Worm (Caenorhabditis elegans): Measurements from ENCODE around the gene tes-1.

tes-1 gene

ce11 chrIV:7451345-7451744, at the start of gene tes-1:
TSS of gene tes-1 (minus strand) at chrIV:7451445.
- TF ChIP-seq aptf-2 (GFP tag; conservative IDR thresholded peaks at IDR 0.05), result no peak
- no peak for TF ChIP-seq lin-35 (GFP tag; optimal IDR thresholded peaks at IDR 0.05)
- TF ChIP-seq lin-40 (tag; optimal IDR thresholded peaks at IDR 0.05), result no peak
- TF ChIP-seq Y67H2A.10 (GFP tag; conservative IDR thresholded peaks at IDR 0.05), result no peak
- TF ChIP-seq attf-6 (GFP tag; IDR thresholded peaks at IDR 0.05), result no peak
- no peak for TF ChIP-seq athp-1 (tag; optimal IDR thresholded peaks at IDR 0.05)
- no peak for TF ChIP-seq fkh-3 (tag; optimal IDR thresholded peaks at IDR 0.05)
- no peak for TF ChIP-seq cebp-1 (GFP tag; IDR thresholded peaks at IDR 0.05)
- TF ChIP-seq cebp-1 (tag; optimal IDR thresholded peaks at IDR 0.05), result no peak
- no peak for TF ChIP-seq D2030.7 (GFP tag; IDR thresholded peaks at IDR 0.05)
- TF ChIP-seq bed-1 (GFP tag; IDR thresholded peaks at IDR 0.05), result no peak
- no peak for TF ChIP-seq nhr-27 (tag; optimal IDR thresholded peaks at IDR 0.05)
- TF ChIP-seq B0336.3 (GFP tag; IDR thresholded peaks at IDR 0.05), result no peak
- TF ChIP-seq hmg-1.2 (GFP tag; IDR thresholded peaks at IDR 0.05), result no peak
- TF ChIP-seq aptf-3 (GFP tag; IDR thresholded peaks at IDR 0.05), result no peak
- no peak for TF ChIP-seq F10E7.11 (tag; optimal IDR thresholded peaks at IDR 0.05)
- TF ChIP-seq cebp-2 (GFP tag; IDR thresholded peaks at IDR 0.05), result no peak
- no peak for TF ChIP-seq tbx-9 (tag; optimal IDR thresholded peaks at IDR 0.05; ENCODE audit: borderline replicate concordance)
- no peak for TF ChIP-seq lin-54 (GFP tag; optimal IDR thresholded peaks at IDR 0.05)
- no peak for TF ChIP-seq die-1 (tag; optimal IDR thresholded peaks at IDR 0.05)
- no peak for TF ChIP-seq nhr-80 (tag; optimal IDR thresholded peaks at IDR 0.05)

- no peak for TF ChIP-seq Y53G8AR.9 (GFP tag; conservative IDR thresholded peaks at IDR 0.05)
Measured at ce11 chrIV:7500924-7501323, 49.7 kb upstream of the tes-1 start.

ce11 chrIV:7499302-7499701, 48.1 kb upstream of the tes-1 start:
- TF ChIP-seq mcd-1 (GFP tag; IDR thresholded peaks at IDR 0.05) (no peak), ztf-18 (tag; optimal IDR thresholded peaks at IDR 0.05) (peak; percentile 17), ceh-91 (GFP tag; IDR thresholded peaks at IDR 0.05) (no peak), F57C9.4 (tag; optimal IDR thresholded peaks at IDR 0.05) (no peak), pbrm-1 (GFP tag; IDR thresholded peaks at IDR 0.05) (no peak), hlh-12 (tag; optimal IDR thresholded peaks at IDR 0.05) (no peak), zim-3 (tag; optimal IDR thresholded peaks at IDR 0.05) (no peak), madf-10 (tag; optimal IDR thresholded peaks at IDR 0.05) (no peak), Y56A3A.18 (GFP tag; IDR thresholded peaks at IDR 0.05) (no peak), Y53G8AR.9 (GFP tag; conservative IDR thresholded peaks at IDR 0.05) (no peak), repo-1 (tag; optimal IDR thresholded peaks at IDR 0.05) (no peak), bed-2 (GFP tag; IDR thresholded peaks at IDR 0.05) (no peak), egrh-3 (GFP tag; IDR thresholded peaks at IDR 0.05) (no peak), F23B12.7 (tag; optimal IDR thresholded peaks at IDR 0.05; ENCODE audit: insufficient read depth) (no peak), F22D6.2 (tag; optimal IDR thresholded peaks at IDR 0.05) (no peak), mes-4 (tag; optimal IDR thresholded peaks at IDR 0.05) (peak; percentile 10), die-1 (tag; optimal IDR thresholded peaks at IDR 0.05) (peak; percentile 68), rpc-1 (optimal IDR thresholded peaks at IDR 0.05) (peak; percentile 62), rpc-1 (tag; optimal IDR thresholded peaks at IDR 0.05) (peak; percentile 82), F55B11.4 (tag; optimal IDR thresholded peaks at IDR 0.05; ENCODE audit: borderline replicate concordance, insufficient read depth) (no peak), ZK185.1 (tag; optimal IDR thresholded peaks at IDR 0.05; ENCODE audit: poor library complexity, severe bottlenecking) (peak; percentile 7), lag-1 (GFP tag; IDR thresholded peaks at IDR 0.05) (no peak), rec-8 (tag; optimal IDR thresholded peaks at IDR 0.05) (peak in 1 of 2 experiments; percentile 12), nfya-1 (tag; optimal IDR thresholded peaks at IDR 0.05; ENCODE audit: borderline replicate concordance, insufficient read depth) (no peak), cebp-2 (GFP tag; IDR thresholded peaks at IDR 0.05) (no peak), snpc-3.4 (tag; optimal IDR thresholded peaks at IDR 0.05) (peak; percentile 67), him-1 (tag; optimal IDR thresholded peaks at IDR 0.05) (peak; percentile 46), F10E7.11 (tag; optimal IDR thresholded peaks at IDR 0.05) (no peak), mxl-1 (tag; optimal IDR thresholded peaks at IDR 0.05) (peak; percentile 14)

All from whole organism, young adult.